Worm (Caenorhabditis elegans): Measurements from ENCODE around the gene sysm-1.

The sysm-1 gene

DNA sequence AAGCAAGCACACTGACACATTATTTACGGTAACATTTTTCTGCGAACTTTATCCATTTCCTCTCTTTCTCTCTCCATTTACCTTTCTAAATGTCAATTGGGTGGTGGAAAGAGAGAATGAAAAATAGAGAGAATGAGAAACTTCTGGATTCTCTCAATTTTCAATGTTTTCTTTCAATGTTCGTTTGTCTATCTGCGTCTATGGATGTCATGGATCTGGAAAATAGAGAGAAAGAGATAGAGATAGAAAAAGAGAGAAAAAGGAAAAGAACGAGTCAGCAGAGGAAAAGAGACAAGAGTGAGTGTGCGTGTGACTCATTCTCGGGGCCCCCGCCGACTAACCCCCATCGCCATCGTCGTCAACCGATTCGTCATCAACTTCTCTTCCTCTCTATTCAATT lies 29.9 kb upstream of the sysm-1 start, which contains the start of gene jun-1:
TSS of gene jun-1 (plus strand) at position 307 of the 400 bp plus-strand sequence.
- peak; percentile 95 for TF ChIP-seq nhr-237 (tag; optimal IDR thresholded peaks at IDR 0.05)
- no peak for TF ChIP-seq nhr-76 (tag; optimal IDR thresholded peaks at IDR 0.05)
- peak; percentile 32 for TF ChIP-seq mls-2 (tag; optimal IDR thresholded peaks at IDR 0.05)
- TF ChIP-seq mab-5 (tag; optimal IDR thresholded peaks at IDR 0.05), result no peak
- no peak for TF ChIP-seq cnd-1 (tag; optimal IDR thresholded peaks at IDR 0.05)
- TF ChIP-seq M03D4.4 (tag; optimal IDR thresholded peaks at IDR 0.05), result no peak
- TF ChIP-seq lsy-2 (tag; optimal IDR thresholded peaks at IDR 0.05), result peak; percentile 48
- no peak for TF ChIP-seq unc-39 (tag; optimal IDR thresholded peaks at IDR 0.05)
- no peak for TF ChIP-seq elt-3 (tag; optimal IDR thresholded peaks at IDR 0.05)
- TF ChIP-seq nhr-2 (tag; optimal IDR thresholded peaks at IDR 0.05), result no peak
- TF ChIP-seq lin-13 (tag; optimal IDR thresholded peaks at IDR 0.05), result no peak
- TF ChIP-seq lin-32 (GFP tag; optimal IDR thresholded peaks at IDR 0.05), result no peak
- TF ChIP-seq mep-1 (tag; optimal IDR thresholded peaks at IDR 0.05), result peak; percentile 19
- TF ChIP-seq sem-2 (GFP tag; optimal IDR thresholded peaks at IDR 0.05), result no peak
- TF ChIP-seq ces-1 (GFP tag; optimal IDR thresholded peaks at IDR 0.05), result peak; percentile 76
- TF ChIP-seq pha-4 (tag; optimal IDR thresholded peaks at IDR 0.05), result peak; percentile 35
- TF ChIP-seq zip-8 (tag; optimal IDR thresholded peaks at IDR 0.05), result no peak
- no peak for TF ChIP-seq hlh-1 (tag; optimal IDR thresholded peaks at IDR 0.05)
- no peak for TF ChIP-seq ceh-83 (GFP tag; optimal IDR thresholded peaks at IDR 0.05)
- TF ChIP-seq bed-3 (GFP tag; optimal IDR thresholded peaks at IDR 0.05), result no peak
- peak; percentile 89 for TF ChIP-seq unc-62 (GFP tag; optimal IDR thresholded peaks at IDR 0.05)
- TF ChIP-seq tbx-8 (GFP tag; optimal IDR thresholded peaks at IDR 0.05), result no peak
- no peak for TF ChIP-seq ceh-43 (GFP tag; optimal IDR thresholded peaks at IDR 0.05)
- no peak for TF ChIP-seq sptf-1 (tag; optimal IDR thresholded peaks at IDR 0.05)
- TF ChIP-seq elt-1 (tag; optimal IDR thresholded peaks at IDR 0.05; ENCODE audit: borderline replicate concordance, insufficient read depth), result no peak
- no peak for TF ChIP-seq snpc-4 (tag; optimal IDR thresholded peaks at IDR 0.05)
- TF ChIP-seq unc-120 (tag; optimal IDR thresholded peaks at IDR 0.05; ENCODE audit: poor library complexity, severe bottlenecking), result peak; percentile 83
- no peak for TF ChIP-seq ztf-11 (tag; optimal IDR thresholded peaks at IDR 0.05)
- no peak for TF ChIP-seq drap-1 (GFP tag; optimal IDR thresholded peaks at IDR 0.05)

DNA sequence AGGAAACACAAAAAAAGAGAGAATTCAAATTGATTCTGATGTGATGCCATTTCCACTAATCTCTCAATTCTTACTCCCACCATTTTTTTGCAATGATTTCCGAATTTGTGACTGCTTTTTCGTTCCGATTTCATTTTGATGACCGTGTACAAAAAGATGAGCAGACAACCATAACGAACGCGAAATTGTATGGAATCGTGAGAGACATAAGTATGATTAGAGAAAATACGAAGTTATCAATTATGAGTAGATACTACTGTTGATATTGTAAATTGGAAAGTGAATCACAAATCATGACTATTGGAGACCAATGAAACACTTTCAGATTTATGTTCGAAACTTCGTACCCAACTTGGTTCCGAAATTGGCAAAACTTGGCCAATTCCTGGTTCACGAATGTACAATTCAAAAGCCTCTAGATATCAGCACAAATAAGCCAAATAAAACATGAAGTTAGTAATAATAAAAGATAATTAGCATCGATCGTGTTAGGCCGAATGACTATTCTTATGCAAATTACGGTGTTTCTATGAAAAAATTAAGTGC lies 28.6 kb upstream of the sysm-1 start:
- TF ChIP-seq nhr-12 (tag; optimal IDR thresholded peaks at IDR 0.05) (no peak), lin-13 (tag; optimal IDR thresholded peaks at IDR 0.05) (no peak), snpc-4 (tag; optimal IDR thresholded peaks at IDR 0.05) (no peak), sem-2 (GFP tag; optimal IDR thresholded peaks at IDR 0.05) (no peak), ceh-43 (GFP tag; optimal IDR thresholded peaks at IDR 0.05) (no peak), ceh-83 (GFP tag; optimal IDR thresholded peaks at IDR 0.05) (no peak), M03D4.4 (tag; optimal IDR thresholded peaks at IDR 0.05) (no peak), ham-2 (GFP tag; optimal IDR thresholded peaks at IDR 0.05) (no peak), ces-1 (GFP tag; optimal IDR thresholded peaks at IDR 0.05) (no peak), tbx-8 (GFP tag; optimal IDR thresholded peaks at IDR 0.05) (no peak), mab-5 (tag; optimal IDR thresholded peaks at IDR 0.05) (no peak), nhr-237 (tag; optimal IDR thresholded peaks at IDR 0.05) (no peak), ztf-11 (tag; optimal IDR thresholded peaks at IDR 0.05) (no peak), mls-2 (tag; optimal IDR thresholded peaks at IDR 0.05) (no peak), flh-1 (GFP tag; optimal IDR thresholded peaks at IDR 0.05) (no peak), nhr-2 (tag; optimal IDR thresholded peaks at IDR 0.05) (no peak)

- no peak for TF ChIP-seq nhr-76 (tag; optimal IDR thresholded peaks at IDR 0.05)
- peak; percentile 19 for TF ChIP-seq ces-1 (GFP tag; optimal IDR thresholded peaks at IDR 0.05)
Observed at ce11 chrII:9108905-9109551, 26.0 kb upstream of the sysm-1 start, which contains the start of gene T24H10.4. Gene T24H10.4 (plus strand): TSS chrII:9109534.

DNA sequence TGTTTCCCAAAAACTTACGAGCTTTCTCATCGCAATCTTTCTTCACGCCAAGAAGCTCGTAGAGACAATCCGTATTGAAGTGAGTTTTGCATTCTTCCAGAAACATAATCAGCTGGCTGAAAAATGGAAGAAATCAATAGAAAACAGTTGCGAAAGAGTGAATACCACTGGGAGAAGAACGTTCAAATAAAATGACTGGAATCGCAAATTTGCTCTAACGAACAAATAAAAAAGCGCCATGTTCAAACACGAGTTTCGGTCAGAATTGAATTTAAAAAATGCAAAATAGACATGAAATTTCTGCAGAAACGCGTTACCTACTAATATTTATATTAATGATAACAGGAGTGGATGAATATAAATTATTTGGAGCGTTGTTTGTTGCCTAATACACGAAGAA lies 25.4 kb upstream of the sysm-1 start, which contains the start of gene dnj-23:
TSS of gene dnj-23 (minus strand) at position 158 of the 400 bp plus-strand sequence.
- TF ChIP-seq lsy-2 (tag; optimal IDR thresholded peaks at IDR 0.05) (no peak), blmp-1 (tag; optimal IDR thresholded peaks at IDR 0.05) (no peak), snpc-4 (tag; optimal IDR thresholded peaks at IDR 0.05) (no peak), unc-120 (tag; optimal IDR thresholded peaks at IDR 0.05; ENCODE audit: poor library complexity, severe bottlenecking) (no peak), hlh-1 (tag; optimal IDR thresholded peaks at IDR 0.05) (no peak), nhr-76 (tag; optimal IDR thresholded peaks at IDR 0.05) (no peak), elt-3 (tag; optimal IDR thresholded peaks at IDR 0.05) (no peak), ces-1 (GFP tag; optimal IDR thresholded peaks at IDR 0.05) (peak; percentile 6)

All from whole organism, mixed stage, embryonic.